Fruit fly (Drosophila melanogaster): ENCODE measurements around the gene Aven.
A peak's percentile ranks its signal among the peaks of the same experiment; 100 is the strongest.

The Aven gene

dm6 chrX:12673833-12674541 lies 44.5 kb upstream of the Aven start (continued):
- TF ChIP-seq CG8319 (GFP tag; optimal IDR thresholded peaks at IDR 0.05) = no peak
- peak; percentile 14 for TF ChIP-seq Sox14 (GFP tag; optimal IDR thresholded peaks at IDR 0.05)
- TF ChIP-seq Ets21C (GFP tag; optimal IDR thresholded peaks at IDR 0.05) = no peak
- TF ChIP-seq CG32006 (GFP tag; optimal IDR thresholded peaks at IDR 0.05) = no peak
- TF ChIP-seq CG6792 (GFP tag; optimal IDR thresholded peaks at IDR 0.05) = no peak
- peak; percentile 10 for TF ChIP-seq CG3919 (GFP tag; optimal IDR thresholded peaks at IDR 0.05)
- peak; percentile 90 for TF ChIP-seq vri (GFP tag; optimal IDR thresholded peaks at IDR 0.05)
- TF ChIP-seq cyc (GFP tag; optimal IDR thresholded peaks at IDR 0.05) = no peak
- TF ChIP-seq CG8119 (GFP tag; IDR thresholded peaks at IDR 0.05) = peak; percentile 58; the same call in 2 of the 3 replicates
- TF ChIP-seq spab (GFP tag; optimal IDR thresholded peaks at IDR 0.05) = peak; percentile 52
- no peak for TF ChIP-seq achi (GFP tag; optimal IDR thresholded peaks at IDR 0.05)
- TF ChIP-seq dac (GFP tag; optimal IDR thresholded peaks at IDR 0.05) = no peak
- peak; percentile 45 for TF ChIP-seq Lpt (GFP tag; optimal IDR thresholded peaks at IDR 0.05)
- peak; percentile 32 for TF ChIP-seq CG16779 (tag; optimal IDR thresholded peaks at IDR 0.05)
- TF ChIP-seq CG10669 (GFP tag; optimal IDR thresholded peaks at IDR 0.05) = peak; percentile 20
- no peak for TF ChIP-seq CG8632 (GFP tag; optimal IDR thresholded peaks at IDR 0.05)
- no peak for TF ChIP-seq topi (GFP tag; optimal IDR thresholded peaks at IDR 0.05)
- peak; percentile 55 for TF ChIP-seq Eip75B (GFP tag; optimal IDR thresholded peaks at IDR 0.05)
- peak; percentile 67 for TF ChIP-seq Blimp-1 (GFP tag; optimal IDR thresholded peaks at IDR 0.05)
- TF ChIP-seq CG10631 (GFP tag; optimal IDR thresholded peaks at IDR 0.05) = peak; percentile 4

dm6 chrX:12672317-12673172 lies 43.1 kb upstream of the Aven start:
- TF ChIP-seq fd85E (GFP tag; optimal IDR thresholded peaks at IDR 0.05) (no peak), vri (GFP tag; optimal IDR thresholded peaks at IDR 0.05) (peak; percentile 94), Blimp-1 (GFP tag; optimal IDR thresholded peaks at IDR 0.05) (peak; percentile 35), CG31627 (GFP tag; optimal IDR thresholded peaks at IDR 0.05) (peak; percentile 24), CG11762 (GFP tag; optimal IDR thresholded peaks at IDR 0.05; ENCODE audit: insufficient read depth) (no peak), CG3919 (GFP tag; optimal IDR thresholded peaks at IDR 0.05) (peak; percentile 32), OdsH (GFP tag; optimal IDR thresholded peaks at IDR 0.05) (no peak), Hr39 (GFP tag; optimal IDR thresholded peaks at IDR 0.05) (peak; percentile 16), Gug (GFP tag; IDR thresholded peaks at IDR 0.05) (0 out of 2 replicates have a peak, but pooled peaks have one; percentile 12), acj6 (GFP tag; optimal IDR thresholded peaks at IDR 0.05) (peak; percentile 8), Eip78C (GFP tag) (peak; percentile 76), Eip75B (GFP tag; optimal IDR thresholded peaks at IDR 0.05) (peak; percentile 36), dsx (GFP tag; optimal IDR thresholded peaks at IDR 0.05; ENCODE audit: poor library complexity, severe bottlenecking) (peak; percentile 76), esn (GFP tag; optimal IDR thresholded peaks at IDR 0.05) (peak; percentile 28), CG8632 (GFP tag; optimal IDR thresholded peaks at IDR 0.05) (peak; percentile 29), Smox (GFP tag; optimal IDR thresholded peaks at IDR 0.05) (peak; percentile 17), CG15336 (GFP tag; IDR thresholded peaks at IDR 0.05) (peak; percentile 30; the same call in 1 of the 2 replicates), spab (GFP tag; optimal IDR thresholded peaks at IDR 0.05) (peak; percentile 68), svp (GFP tag) (peak; percentile 56), fd59A (GFP tag; optimal IDR thresholded peaks at IDR 0.05) (no peak), Ets96B (tag; optimal IDR thresholded peaks at IDR 0.05) (peak; percentile 57), salr (GFP tag; optimal IDR thresholded peaks at IDR 0.05) (no peak), CG1621 (tag; optimal IDR thresholded peaks at IDR 0.05) (peak; percentile 57), eg (GFP tag; IDR thresholded peaks at IDR 0.05) (peak; percentile 44), Hr4 (GFP tag; optimal IDR thresholded peaks at IDR 0.05) (peak; percentile 11), ss (GFP tag; optimal IDR thresholded peaks at IDR 0.05) (peak; percentile 91 to 93), CG10669 (GFP tag; optimal IDR thresholded peaks at IDR 0.05) (peak; percentile 44), CG10631 (GFP tag; optimal IDR thresholded peaks at IDR 0.05) (peak; percentile 38), Sox14 (GFP tag; optimal IDR thresholded peaks at IDR 0.05) (no peak), Lpt (GFP tag; optimal IDR thresholded peaks at IDR 0.05) (peak; percentile 37), CG6854 (GFP tag; optimal IDR thresholded peaks at IDR 0.05) (peak; percentile 76), CG6276 (GFP tag; optimal IDR thresholded peaks at IDR 0.05) (peak; percentile 31), CG11902 (GFP tag; optimal IDR thresholded peaks at IDR 0.05) (no peak), CG34406 (GFP tag; optimal IDR thresholded peaks at IDR 0.05) (no peak), CG6163 (GFP tag; IDR thresholded peaks at IDR 0.05) (peak; percentile 77), CG9139 (GFP tag; optimal IDR thresholded peaks at IDR 0.05) (peak; percentile 84)

Measured in whole organism, prepupa.